Worm (Caenorhabditis elegans) whole organism, L2 larva: ENCODE results near the gene W08F4.12.

Experiments used
- ceh-82 ChIP-seq: fragments of 150-350 bp; optimal IDR thresholded peaks from 2 replicates; lab custom pipeline; 2014; ENCODE audit warnings: missing biosample characterization, missing genetic modification characterization
- elt-3 ChIP-seq: sonication (generic microtip); optimal IDR thresholded peaks from 2 replicates; lab custom pipeline; 2017; ENCODE audit warnings: missing biosample characterization, missing genetic modification characterization
- mdl-1 ChIP-seq, 2 experiments: fragments of 150-350 bp in 1 of 2; sonication (generic microtip) in 1 of 2; optimal IDR thresholded peaks; 2 replicates each; lab custom pipeline; 2017; ENCODE audit warnings: missing biosample characterization in 2 of 2, missing genetic modification characterization in 2 of 2
- unc-39 ChIP-seq: fragments of 150-350 bp; optimal IDR thresholded peaks from 2 replicates; lab custom pipeline; 2014; ENCODE audit warnings: missing biosample characterization, missing genetic modification characterization

DNA sequence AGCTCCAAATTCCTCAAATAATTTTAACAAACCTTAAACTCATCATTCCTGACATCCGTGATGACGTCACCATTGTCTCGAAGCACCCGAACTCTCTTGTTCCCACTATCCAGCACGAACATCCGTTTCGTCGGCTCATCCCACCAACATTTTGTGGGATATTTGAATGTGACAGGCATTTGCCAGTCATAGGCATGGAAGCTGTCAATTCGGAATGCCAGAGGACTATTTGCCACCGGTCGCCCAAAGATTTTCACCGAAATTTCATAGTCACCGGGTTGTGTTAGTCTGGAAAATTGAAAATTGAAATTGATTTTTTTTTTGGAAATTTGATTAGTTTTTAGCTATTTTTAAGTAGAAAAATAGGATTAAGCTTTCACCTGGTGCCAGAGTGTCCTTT is 12.5 kb upstream of the W08F4.12 start:
- no peak for TF ChIP-seq elt-3
- no peak for TF ChIP-seq unc-39
- TF ChIP-seq mdl-1 (tag; optimal IDR thresholded peaks at IDR 0.05; lab: Kevin White, UChicago): no peak
- TF ChIP-seq ceh-82: no peak
